Fruit fly (Drosophila melanogaster): ENCODE results near the gene CG17806.

DNA sequence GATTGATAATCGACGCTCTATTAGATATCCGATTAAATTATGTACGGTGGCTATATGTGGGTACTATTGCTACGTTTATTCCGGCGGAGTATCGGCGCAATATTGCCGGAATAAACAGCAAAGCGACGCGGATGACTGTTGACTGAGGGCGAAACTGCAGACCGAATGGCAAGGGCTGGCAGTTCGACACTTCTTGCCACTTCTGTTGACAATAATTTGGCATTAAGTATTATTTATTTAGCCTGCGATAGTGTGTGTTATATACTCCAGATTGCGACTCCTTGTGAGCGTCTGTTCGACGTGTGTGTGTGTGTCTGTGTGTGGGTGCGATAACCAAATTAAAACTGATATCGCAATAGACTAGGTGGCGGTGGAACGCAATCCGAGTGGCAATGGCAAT, 44.2 kb downstream of the CG17806 start:
- TF ChIP-seq Pif1A (GFP tag; optimal IDR thresholded peaks at IDR 0.05) (no peak), rn (GFP tag; IDR thresholded peaks at IDR 0.05) (no peak), CG17806 (tag; optimal IDR thresholded peaks at IDR 0.05) (no peak), gl (tag; optimal IDR thresholded peaks at IDR 0.05) (no peak), CG10348 (GFP tag; IDR thresholded peaks at IDR 0.05) (no peak), CG34367 (tag; optimal IDR thresholded peaks at IDR 0.05) (no peak)
